Worm (Caenorhabditis elegans) whole organism, young adult: ENCODE results near the gene Y40A1A.2.

Source experiments
- Y79H2A.3 ChIP-seq: fragments of 200-800 bp; sonication (Bioruptor generic); conservative IDR thresholded peaks from 2 replicates; pipeline ENCODE4 v1.3.6; 2022; ENCODE audit warnings: missing genetic modification reagents, missing genetic modification characterization, missing compliant biosample characterization
- attf-5 ChIP-seq: fragments of 200-800 bp; sonication (Bioruptor generic); optimal IDR thresholded peaks from 2 replicates; lab custom pipeline; 2018; ENCODE audit warnings: mild to moderate bottlenecking, missing genetic modification characterization, missing compliant biosample characterization
- egrh-3 ChIP-seq: fragments of 200-800 bp; sonication (Bioruptor generic); IDR thresholded peaks from 2 replicates; pipeline ENCODE4 v1.3.6; 2022; ENCODE audit warnings: missing genetic modification reagents, missing genetic modification characterization, missing compliant biosample characterization
- lin-26 ChIP-seq: fragments of 200-800 bp; sonication (Bioruptor generic); IDR thresholded peaks from 2 replicates; pipeline ENCODE4 v1.3.6; 2022; ENCODE audit warnings: missing genetic modification reagents, missing genetic modification characterization, missing compliant biosample characterization
- mel-28 ChIP-seq: sonication (generic microtip); optimal IDR thresholded peaks from 2 replicates; lab custom pipeline; 2016; ENCODE audit warnings: borderline replicate concordance, mild to moderate bottlenecking, missing genetic modification characterization, missing compliant biosample characterization
- nhr-120 ChIP-seq: fragments of 200-800 bp; sonication (Bioruptor generic); IDR thresholded peaks from 2 replicates; pipeline ENCODE4 v1.3.6; 2022; ENCODE audit warnings: missing genetic modification characterization, missing compliant biosample characterization
- pha-4 ChIP-seq: fragments of 150-350 bp; sonication (generic microtip); optimal IDR thresholded peaks from 2 replicates; lab custom pipeline; 2014; ENCODE audit warnings: missing biosample characterization, missing genetic modification reagents, missing genetic modification characterization
- unc-62 ChIP-seq: fragments of 150-350 bp; optimal IDR thresholded peaks from 2 replicates; lab custom pipeline; 2014; ENCODE audit warnings: missing biosample characterization, missing genetic modification reagents, missing genetic modification characterization

- TF ChIP-seq nhr-120 (GFP tag; lab: Robert Waterston, UW): no peak
- TF ChIP-seq mel-28 (tag; lab: Kevin White, UChicago): no peak
- TF ChIP-seq Y79H2A.3 (GFP tag; lab: Robert Waterston, UW): no peak
- no peak for TF ChIP-seq unc-62 (GFP tag; lab: Kevin White, UChicago)
- no peak for TF ChIP-seq pha-4 (tag; lab: Kevin White, UChicago)
- no peak for TF ChIP-seq lin-26
- no peak for TF ChIP-seq egrh-3
- no peak for TF ChIP-seq attf-5 (GFP tag; lab: Kevin White, UChicago)
Observed at ce11 chrX:2039358-2039757, 48.8 kb downstream of the Y40A1A.2 start, which contains the start of gene smex-2.
